Worm (Caenorhabditis elegans) whole organism, midembryonic: Measurements from ENCODE around the gene abf-3.

Experiments
- flt-1 ChIP-seq: fragments of 200-800 bp; sonication (Bioruptor generic); IDR thresholded peaks from 2 replicates; pipeline ENCODE4 v1.3.6; 2022; ENCODE audit warnings: missing genetic modification characterization, missing compliant biosample characterization
- med-1 ChIP-seq: sonication (generic microtip); optimal IDR thresholded peaks from 2 replicates; lab custom pipeline; 2017; ENCODE audit warnings: missing genetic modification characterization, mild to moderate bottlenecking, missing compliant biosample characterization, antibody characterized with exemption, missing genetic modification reagents; ENCODE audit not compliant: insufficient read depth
- ztf-29 ChIP-seq: fragments of 200-800 bp; sonication (Bioruptor generic); IDR thresholded peaks from 2 replicates; pipeline ENCODE4 v1.3.6; 2022; ENCODE audit warnings: missing genetic modification reagents, missing genetic modification characterization, missing compliant biosample characterization

DNA sequence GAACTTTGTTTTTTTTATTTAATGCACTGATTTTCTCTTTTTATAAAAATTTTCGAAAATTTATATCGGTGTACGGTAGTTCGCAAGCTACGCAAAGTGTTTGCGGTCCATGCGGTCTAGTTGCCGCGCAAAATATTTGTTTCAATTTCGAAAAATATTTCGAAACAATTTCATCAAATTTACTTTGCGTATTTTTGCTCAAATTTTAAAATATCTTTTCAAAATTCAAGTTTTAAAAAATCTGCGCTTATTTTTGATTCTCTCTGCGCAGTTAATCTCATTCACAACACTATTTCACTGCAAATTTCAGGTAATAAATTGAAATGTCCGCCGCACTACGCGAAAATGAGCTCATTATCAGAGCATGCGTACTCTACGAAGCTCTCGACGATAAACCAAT is 49.7 kb upstream of the abf-3 start, which contains the start of gene fbxa-197:
- TF ChIP-seq flt-1 (no peak), med-1 (GFP tag; lab: Kevin White, UChicago) (no peak), ztf-29 (no peak)
